Worm (Caenorhabditis elegans): ENCODE results near the gene com-1.

DNA sequence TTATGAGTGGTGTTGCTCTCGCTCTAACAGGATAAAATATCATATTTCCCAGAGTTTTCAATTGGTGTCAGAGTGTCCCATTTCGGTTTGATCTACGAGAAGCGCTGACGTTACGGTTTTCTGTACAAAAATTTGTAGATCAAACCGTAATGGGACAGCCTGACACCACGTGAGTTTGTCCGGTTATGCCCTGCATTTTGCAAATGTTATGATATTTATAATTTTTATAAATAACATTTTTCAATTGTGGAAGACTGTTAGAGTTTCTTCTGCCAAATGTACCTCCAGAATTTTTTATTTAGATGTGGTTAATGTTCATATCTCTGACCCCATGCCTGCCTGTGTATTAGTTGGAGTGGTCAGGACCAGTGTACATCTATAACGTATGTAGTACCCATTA, 1.9 kb upstream of the com-1 start, which contains the start of gene fbxb-87:
- no peak for TF ChIP-seq dao-5 (tag; optimal IDR thresholded peaks at IDR 0.05)
- no peak for TF ChIP-seq W03F9.2 (tag; optimal IDR thresholded peaks at IDR 0.05)
